Worm (Caenorhabditis elegans): ENCODE data around the gene bcmo-1.

bcmo-1 gene

DNA sequence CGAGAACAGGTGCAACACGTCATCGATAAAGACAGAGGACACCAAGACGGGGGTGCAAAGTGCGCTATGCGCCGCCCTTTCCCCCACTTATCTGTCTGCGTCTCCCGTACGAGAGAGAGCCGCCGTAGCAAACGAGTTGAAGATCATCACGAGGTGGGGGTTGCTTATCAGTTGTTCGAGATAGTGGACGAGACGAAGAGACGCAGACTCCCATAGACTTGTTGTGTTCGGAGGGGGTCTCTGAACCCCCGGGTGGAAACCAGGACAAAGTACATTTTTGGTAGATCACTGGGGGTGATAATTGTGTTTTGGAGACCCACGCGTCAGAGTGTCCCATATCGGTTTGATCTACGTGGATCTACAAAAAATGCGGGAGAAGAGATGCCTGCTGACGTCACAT is 31.7 kb upstream of the bcmo-1 start (continued):
- TF ChIP-seq B0019.2 (GFP tag; conservative IDR thresholded peaks at IDR 0.05) (no peak), gei-17 (GFP tag; optimal IDR thresholded peaks at IDR 0.05) (peak; percentile 65), chd-7 (tag; optimal IDR thresholded peaks at IDR 0.05) (peak; percentile 84), unc-130 (GFP tag; optimal IDR thresholded peaks at IDR 0.05) (no peak), repo-1 (tag; optimal IDR thresholded peaks at IDR 0.05) (peak; percentile 45), efl-1 (GFP tag; optimal IDR thresholded peaks at IDR 0.05) (no peak), F52B5.7 (tag; optimal IDR thresholded peaks at IDR 0.05) (peak; percentile 56), ccch-3 (GFP tag; optimal IDR thresholded peaks at IDR 0.05) (no peak), let-607 (tag; optimal IDR thresholded peaks at IDR 0.05) (peak in 1 of 2 experiments; percentile 72), lin-35 (GFP tag; optimal IDR thresholded peaks at IDR 0.05) (no peak), atf-7 (tag; optimal IDR thresholded peaks at IDR 0.05) (peak; percentile 91), Y79H2A.3 (GFP tag; conservative IDR thresholded peaks at IDR 0.05) (no peak), F33H1.4 (GFP tag; IDR thresholded peaks at IDR 0.05) (no peak), attf-5 (GFP tag; optimal IDR thresholded peaks at IDR 0.05) (peak; percentile 79), ztf-3 (GFP tag; optimal IDR thresholded peaks at IDR 0.05) (peak; percentile 62), egl-44 (GFP tag; IDR thresholded peaks at IDR 0.05) (peak; percentile 87), tbp1 (GFP tag; optimal IDR thresholded peaks at IDR 0.05) (peak; percentile 67), lin-54 (GFP tag; optimal IDR thresholded peaks at IDR 0.05) (peak; percentile 61), ceh-79 (tag; optimal IDR thresholded peaks at IDR 0.05) (no peak), T07F8.4 (tag; optimal IDR thresholded peaks at IDR 0.05) (no peak), tbx-9 (tag; optimal IDR thresholded peaks at IDR 0.05; ENCODE audit: borderline replicate concordance) (no peak), dox-1 (GFP tag; IDR thresholded peaks at IDR 0.05) (peak; percentile 89), hsf-1 (GFP tag; IDR thresholded peaks at IDR 0.05) (peak; percentile 42; the same call in 1 of the 2 replicates), nhr-120 (GFP tag; IDR thresholded peaks at IDR 0.05) (no peak), die-1 (tag; optimal IDR thresholded peaks at IDR 0.05) (peak; percentile 32), ztf-6 (GFP tag; IDR thresholded peaks at IDR 0.05) (peak; percentile 78), K12H6.12 (tag; optimal IDR thresholded peaks at IDR 0.05) (peak; percentile 66), lin-40 (tag; optimal IDR thresholded peaks at IDR 0.05) (peak; percentile 88), rec-8 (tag; optimal IDR thresholded peaks at IDR 0.05) (no peak), sptf-2 (GFP tag; optimal IDR thresholded peaks at IDR 0.05) (no peak), nhr-90 (tag; optimal IDR thresholded peaks at IDR 0.05) (peak; percentile 75), ceh-40 (GFP tag; IDR thresholded peaks at IDR 0.05) (no peak), ceh-58 (GFP tag; IDR thresholded peaks at IDR 0.05) (0 out of 2 replicates have a peak, but pooled peaks have one; percentile 22), sea-2 (GFP tag; IDR thresholded peaks at IDR 0.05) (0 out of 2 replicates have a peak, but pooled peaks have one; percentile 41), rpc-1 (optimal IDR thresholded peaks at IDR 0.05) (no peak), rpc-1 (tag; optimal IDR thresholded peaks at IDR 0.05) (no peak), B0336.3 (GFP tag; IDR thresholded peaks at IDR 0.05) (peak; percentile 94), aptf-2 (GFP tag; conservative IDR thresholded peaks at IDR 0.05) (no peak), ceh-91 (GFP tag; IDR thresholded peaks at IDR 0.05) (no peak), dpl-1 (GFP tag; optimal IDR thresholded peaks at IDR 0.05) (no peak), mel-28 (tag; optimal IDR thresholded peaks at IDR 0.05; ENCODE audit: borderline replicate concordance) (no peak), madf-3 (GFP tag; IDR thresholded peaks at IDR 0.05) (0 out of 2 replicates have a peak, but pooled peaks have one; percentile 5), F49E8.2 (tag; optimal IDR thresholded peaks at IDR 0.05; ENCODE audit: insufficient read depth) (no peak), pha-4 (tag; optimal IDR thresholded peaks at IDR 0.05) (no peak), ceh-27 (GFP tag; optimal IDR thresholded peaks at IDR 0.05) (peak; percentile 14), rcor-1 (GFP tag; IDR thresholded peaks at IDR 0.05) (no peak), C06A6.2 (GFP tag; conservative IDR thresholded peaks at IDR 0.05) (peak; percentile 76), C17E4.6 (GFP tag; IDR thresholded peaks at IDR 0.05) (no peak), Y67H2A.10 (GFP tag; conservative IDR thresholded peaks at IDR 0.05) (no peak)
